Worm (Caenorhabditis elegans): ENCODE measurements around the gene C34H4.2.

The C34H4.2 gene

DNA sequence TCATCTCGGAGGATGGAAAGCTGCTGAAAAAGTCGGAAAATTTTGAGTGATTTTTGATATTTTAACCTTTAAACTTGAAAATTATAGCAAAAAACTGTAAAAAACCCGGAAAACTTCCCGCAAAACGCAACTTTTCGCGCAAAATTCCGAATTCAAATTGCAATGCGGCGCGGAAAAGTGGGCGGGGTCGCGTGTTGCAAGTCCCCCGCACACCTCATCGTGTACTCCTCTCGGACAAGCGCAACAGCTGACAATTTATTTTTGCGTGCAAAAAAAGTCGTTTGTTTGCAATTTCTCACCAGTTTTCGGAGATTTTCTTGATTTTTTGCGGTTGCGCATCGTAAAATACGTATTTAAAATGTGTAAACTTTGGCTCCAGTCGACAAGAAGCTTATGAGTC, 42.2 kb downstream of the C34H4.2 start, which contains the start of gene npp-8 (continued):
- TF ChIP-seq ces-1 (GFP tag; optimal IDR thresholded peaks at IDR 0.05) (no peak), jun-1 (tag; optimal IDR thresholded peaks at IDR 0.05) (peak; percentile 72), nhr-77 (tag; optimal IDR thresholded peaks at IDR 0.05) (peak; percentile 59), lin-35 (GFP tag; optimal IDR thresholded peaks at IDR 0.05) (peak; percentile 82 to 89), swsn-7 (tag; optimal IDR thresholded peaks at IDR 0.05) (peak; percentile 91), egl-13 (tag; optimal IDR thresholded peaks at IDR 0.05) (peak; percentile 86), C16A3.4 (tag; optimal IDR thresholded peaks at IDR 0.05) (peak; percentile 79), nhr-85 (tag) (peak; percentile 91), nhr-47 (tag; optimal IDR thresholded peaks at IDR 0.05) (peak; percentile 94), mef-2 (tag; optimal IDR thresholded peaks at IDR 0.05) (no peak), ztf-4 (tag; optimal IDR thresholded peaks at IDR 0.05) (peak; percentile 73), ceh-82 (tag; optimal IDR thresholded peaks at IDR 0.05) (peak; percentile 81 to 94 (median 83)), unc-130 (tag; optimal IDR thresholded peaks at IDR 0.05) (peak; percentile 84), ama-1 (optimal IDR thresholded peaks at IDR 0.05) (peak; percentile 23), mep-1 (tag; optimal IDR thresholded peaks at IDR 0.05) (peak; percentile 83), C34B4.2 (tag; optimal IDR thresholded peaks at IDR 0.05) (no peak), nhr-20 (tag; optimal IDR thresholded peaks at IDR 0.05) (peak; percentile 87), rnt-1 (tag; optimal IDR thresholded peaks at IDR 0.05) (peak; percentile 97), isw-1 (GFP tag; IDR thresholded peaks at IDR 0.05) (peak; percentile 77), unc-98 (GFP tag; IDR thresholded peaks at IDR 0.05) (peak; percentile 51; the same call in 1 of the 2 replicates), zip-4 (GFP tag; optimal IDR thresholded peaks at IDR 0.05) (no peak), nhr-76 (tag; optimal IDR thresholded peaks at IDR 0.05) (peak; percentile 10), sup-37 (GFP tag; optimal IDR thresholded peaks at IDR 0.05) (peak; percentile 54), snpc-4 (tag; optimal IDR thresholded peaks at IDR 0.05) (peak; percentile 65), pag-3 (tag; optimal IDR thresholded peaks at IDR 0.05; ENCODE audit: borderline replicate concordance, insufficient read depth) (no peak), mab-9 (GFP tag; IDR thresholded peaks at IDR 0.05) (peak; percentile 77), lin-15B (tag; optimal IDR thresholded peaks at IDR 0.05) (peak; percentile 80), ceh-90 (tag; optimal IDR thresholded peaks at IDR 0.05) (peak; percentile 72), nhr-19 (GFP tag; conservative IDR thresholded peaks at IDR 0.05) (peak; percentile 89), elt-2 (tag; optimal IDR thresholded peaks at IDR 0.05) (peak; percentile 65), aly-2 (tag; optimal IDR thresholded peaks at IDR 0.05) (no peak), mdl-1 (tag; optimal IDR thresholded peaks at IDR 0.05) (peak in 1 of 2 experiments; percentile 64), unc-30 (tag; optimal IDR thresholded peaks at IDR 0.05) (no peak), fos-1 (tag; optimal IDR thresholded peaks at IDR 0.05) (peak; percentile 69), efl-3 (GFP tag; optimal IDR thresholded peaks at IDR 0.05) (peak; percentile 73), dsc-1 (tag; optimal IDR thresholded peaks at IDR 0.05) (peak; percentile 92), hlh-17 (GFP tag; optimal IDR thresholded peaks at IDR 0.05; ENCODE audit: borderline replicate concordance) (no peak), lin-39 (tag; optimal IDR thresholded peaks at IDR 0.05) (peak; percentile 55), hpl-2 (GFP tag; optimal IDR thresholded peaks at IDR 0.05) (peak; percentile 50), blmp-1 (tag; optimal IDR thresholded peaks at IDR 0.05) (peak; percentile 52), nhr-71 (tag; optimal IDR thresholded peaks at IDR 0.05) (peak; percentile 94), fkh-10 (GFP tag; optimal IDR thresholded peaks at IDR 0.05) (peak; percentile 50), fkh-8 (tag; optimal IDR thresholded peaks at IDR 0.05) (peak; percentile 87), pax-3 (tag; optimal IDR thresholded peaks at IDR 0.05) (peak; percentile 64), nhr-12 (tag; optimal IDR thresholded peaks at IDR 0.05) (no peak)
